Worm (Caenorhabditis elegans) whole organism, L4/young adult: ENCODE data around the gene grl-28.

Source experiments
- W03F9.2 ChIP-seq: fragments of 150-350 bp; optimal IDR thresholded peaks from 2 replicates; lab custom pipeline; 2014; ENCODE audit warnings: missing biosample characterization, missing genetic modification characterization
- dao-5 ChIP-seq: sonication (generic microtip); optimal IDR thresholded peaks from 2 replicates; lab custom pipeline; 2016; ENCODE audit warnings: missing genotype, missing genetic modification characterization, moderate library complexity, missing compliant biosample characterization
- him-1 ChIP-seq: sonication (generic microtip); optimal IDR thresholded peaks from 2 replicates; lab custom pipeline; 2016; ENCODE audit warnings: missing genotype, missing genetic modification reagents, missing genetic modification characterization, missing compliant biosample characterization

grl-28 gene

DNA sequence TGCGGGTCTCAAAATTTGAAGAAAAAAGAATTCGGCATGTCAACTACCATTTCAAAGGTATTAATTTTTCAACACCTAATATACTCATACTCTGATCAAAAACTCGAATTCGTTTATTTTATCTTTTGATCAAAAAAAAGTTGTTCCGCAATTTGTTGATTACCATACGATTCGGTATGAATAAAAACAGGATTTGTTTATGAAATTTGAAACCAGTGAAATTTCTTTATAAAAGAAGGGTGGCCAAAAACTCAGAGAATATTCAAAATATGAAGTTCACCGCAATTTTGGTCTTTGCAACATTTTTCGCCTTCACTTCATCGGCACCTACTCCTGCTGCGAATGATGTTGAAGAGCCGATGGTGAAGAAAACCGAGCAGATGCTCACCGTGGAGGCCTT lies 49.6 kb downstream of the grl-28 start, which contains the start of the genes C07G3.8 and C07G3.10:
Gene C07G3.8 (minus strand): TSS at position 101 of the 400 bp plus-strand sequence.
Gene C07G3.10 (plus strand): TSS at position 270 of the 400 bp plus-strand sequence.
- TF ChIP-seq dao-5 (tag; lab: Kevin White, UChicago) (no peak), him-1 (no peak), W03F9.2 (tag; lab: Kevin White, UChicago) (no peak)
